Worm (Caenorhabditis elegans) whole organism, midembryonic: ENCODE measurements around the gene F59F3.6.

Source experiments
- flt-1 ChIP-seq: fragments of 200-800 bp; sonication (Bioruptor generic); IDR thresholded peaks from 2 replicates; pipeline ENCODE4 v1.3.6; 2022; ENCODE audit warnings: missing genetic modification characterization, missing compliant biosample characterization
- klf-2 ChIP-seq: fragments of 200-800 bp; sonication (Bioruptor generic); conservative IDR thresholded peaks from 2 replicates; pipeline ENCODE4 v1.3.6; 2022; ENCODE audit warnings: missing genetic modification reagents, missing genetic modification characterization, missing compliant biosample characterization
- med-1 ChIP-seq: sonication (generic microtip); optimal IDR thresholded peaks from 2 replicates; lab custom pipeline; 2017; ENCODE audit warnings: missing genetic modification characterization, mild to moderate bottlenecking, missing compliant biosample characterization, antibody characterized with exemption, missing genetic modification reagents; ENCODE audit not compliant: insufficient read depth
- ref-1 ChIP-seq: fragments of 200-800 bp; sonication (Bioruptor generic); conservative IDR thresholded peaks from 2 replicates; pipeline ENCODE4 v1.3.6; 2022; ENCODE audit warnings: missing genetic modification reagents, missing genetic modification characterization, missing compliant biosample characterization
- tab-1 ChIP-seq: fragments of 200-800 bp; sonication (Bioruptor generic); IDR thresholded peaks from 2 replicates; pipeline ENCODE4 v1.3.6; 2022; ENCODE audit warnings: missing genetic modification characterization, missing compliant biosample characterization
- ztf-23 ChIP-seq: fragments of 200-800 bp; sonication (Bioruptor generic); IDR thresholded peaks from 2 replicates; pipeline ENCODE4 v1.3.6; 2022; ENCODE audit warnings: missing genetic modification reagents, missing genetic modification characterization, missing compliant biosample characterization
- ztf-29 ChIP-seq: fragments of 200-800 bp; sonication (Bioruptor generic); IDR thresholded peaks from 2 replicates; pipeline ENCODE4 v1.3.6; 2022; ENCODE audit warnings: missing genetic modification reagents, missing genetic modification characterization, missing compliant biosample characterization

ce11 chrX:10958427-10958826, 40.6 kb downstream of the F59F3.6 start, which contains the start of gene nlp-19:
- TF ChIP-seq ztf-23 (GFP tag; lab: Robert Waterston, UW): no peak
- TF ChIP-seq klf-2 (GFP tag; lab: Robert Waterston, UW): no peak
- TF ChIP-seq ztf-29 (GFP tag; lab: Robert Waterston, UW): no peak
- TF ChIP-seq tab-1 (GFP tag; lab: Robert Waterston, UW): no peak
- no peak for TF ChIP-seq flt-1 (GFP tag; lab: Robert Waterston, UW)
- no peak for TF ChIP-seq ref-1 (GFP tag; lab: Robert Waterston, UW)
- TF ChIP-seq med-1 (GFP tag; lab: Kevin White, UChicago): no peak
